ENCODE assay signal across 5 worm cellular contexts in genomic region chrIV:5088814-5089322, ce11.
TF ChIP-seq lines count a peak whose summit lies in the region.

Gene ivd-1, minus strand, starts transcription at chrIV:5088864.

TF ChIP-seq in whole organism, L1 larva, 84 proteins besides CTCF, POLR2A, EP300 and RAD21 (continues in another document):
- TF ChIP-seq efl-1 (optimal IDR thresholded peaks at IDR 0.05; lab: Kevin White, UChicago) (no peak), efl-1 (GFP tag; optimal IDR thresholded peaks at IDR 0.05 in 1 of 2; lab: Kevin White, UChicago) (peak in 1 of 2 experiments; percentile 85), nhr-11 (tag; optimal IDR thresholded peaks at IDR 0.05; lab: Kevin White, UChicago) (no peak), nhr-20 (tag; optimal IDR thresholded peaks at IDR 0.05; lab: Kevin White, UChicago) (peak; percentile 72), lin-35 (GFP tag; optimal IDR thresholded peaks at IDR 0.05; lab: Kevin White, UChicago) (peak in 1 of 2 experiments; percentile 39), pag-3 (tag; optimal IDR thresholded peaks at IDR 0.05; lab: Kevin White, UChicago; ENCODE audit: borderline replicate concordance, insufficient read depth) (no peak), snu-23 (GFP tag; optimal IDR thresholded peaks at IDR 0.05; lab: Kevin White, UChicago) (peak; percentile 31), mdl-1 (tag; optimal IDR thresholded peaks at IDR 0.05; lab: Kevin White, UChicago) (peak in 1 of 2 experiments; percentile 81), mep-1 (tag; optimal IDR thresholded peaks at IDR 0.05; lab: Kevin White, UChicago) (peak; percentile 18), lsy-2 (tag; optimal IDR thresholded peaks at IDR 0.05; lab: Kevin White, UChicago) (peak in 1 of 2 experiments; percentile 46), blmp-1 (tag; optimal IDR thresholded peaks at IDR 0.05; lab: Kevin White, UChicago) (peak; percentile 86), unc-98 (GFP tag; IDR thresholded peaks at IDR 0.05; lab: Robert Waterston, UW) (no peak), lir-3 (tag; optimal IDR thresholded peaks at IDR 0.05; lab: Kevin White, UChicago; ENCODE audit: poor library complexity) (peak; percentile 28), rnt-1 (tag; optimal IDR thresholded peaks at IDR 0.05; lab: Kevin White, UChicago) (peak; percentile 24), nhr-71 (tag; optimal IDR thresholded peaks at IDR 0.05; lab: Kevin White, UChicago) (peak; percentile 49), nhr-84 (tag; optimal IDR thresholded peaks at IDR 0.05; lab: Kevin White, UChicago) (no peak), fos-1 (tag; optimal IDR thresholded peaks at IDR 0.05; lab: Kevin White, UChicago) (no peak)

TF ChIP-seq in whole organism, L2 larva, 48 proteins besides CTCF, POLR2A, EP300 and RAD21 (continues in another document):
- TF ChIP-seq nhr-25 (tag; optimal IDR thresholded peaks at IDR 0.05; lab: Kevin White, UChicago) (no peak), lsy-2 (tag; optimal IDR thresholded peaks at IDR 0.05; lab: Kevin White, UChicago) (peak in 1 of 2 experiments; percentile 25), nhr-6 (tag; optimal IDR thresholded peaks at IDR 0.05; lab: Kevin White, UChicago) (no peak), nhr-237 (tag; optimal IDR thresholded peaks at IDR 0.05; lab: Kevin White, UChicago) (no peak), nhr-10 (tag; optimal IDR thresholded peaks at IDR 0.05; lab: Kevin White, UChicago) (no peak), nhr-12 (tag; optimal IDR thresholded peaks at IDR 0.05; lab: Kevin White, UChicago) (no peak), sma-3 (GFP tag; optimal IDR thresholded peaks at IDR 0.05; lab: Kevin White, UChicago) (no peak), C34F6.9 (tag; optimal IDR thresholded peaks at IDR 0.05; lab: Kevin White, UChicago) (peak; percentile 29), peb-1 (tag; optimal IDR thresholded peaks at IDR 0.05; lab: Kevin White, UChicago) (no peak), blmp-1 (tag; optimal IDR thresholded peaks at IDR 0.05; lab: Kevin White, UChicago; ENCODE audit: insufficient read depth) (peak; percentile 23), Y55F3AM.14 (GFP tag; optimal IDR thresholded peaks at IDR 0.05; lab: Kevin White, UChicago) (no peak), dmd-4 (tag; optimal IDR thresholded peaks at IDR 0.05; lab: Kevin White, UChicago) (no peak), snpc-4 (tag; optimal IDR thresholded peaks at IDR 0.05; lab: Kevin White, UChicago) (no peak), ama-1 (optimal IDR thresholded peaks at IDR 0.05; lab: Kevin White, UChicago) (no peak), lin-13 (GFP tag; optimal IDR thresholded peaks at IDR 0.05; lab: Kevin White, UChicago) (no peak), nhr-21 (tag; optimal IDR thresholded peaks at IDR 0.05; lab: Kevin White, UChicago) (no peak), sma-9 (GFP tag; optimal IDR thresholded peaks at IDR 0.05; lab: Kevin White, UChicago) (peak; percentile 34), sma-9 (tag; optimal IDR thresholded peaks at IDR 0.05; lab: Kevin White, UChicago) (no peak), R02D3.7 (tag; optimal IDR thresholded peaks at IDR 0.05; lab: Kevin White, UChicago) (no peak), sem-4 (tag; optimal IDR thresholded peaks at IDR 0.05; lab: Kevin White, UChicago) (no peak)

TF ChIP-seq in whole organism, L3 larva, 47 proteins besides CTCF, POLR2A, EP300 and RAD21:
- no peak for TF ChIP-seq R02D3.7 (tag; optimal IDR thresholded peaks at IDR 0.05; lab: Kevin White, UChicago)
- TF ChIP-seq lsy-12 (tag; optimal IDR thresholded peaks at IDR 0.05; lab: Kevin White, UChicago) = no peak
- TF ChIP-seq pha-4 (tag; optimal IDR thresholded peaks at IDR 0.05; lab: Kevin White, UChicago) = peak; percentile 75
- TF ChIP-seq nhr-237 (tag; optimal IDR thresholded peaks at IDR 0.05; lab: Kevin White, UChicago) = no peak
- peak; percentile 75 for TF ChIP-seq elt-2 (tag; optimal IDR thresholded peaks at IDR 0.05; lab: Kevin White, UChicago)
- peak; percentile 8 for TF ChIP-seq mdl-1 (tag; optimal IDR thresholded peaks at IDR 0.05; lab: Kevin White, UChicago)

TF ChIP-seq in whole organism, L4 larva, 104 proteins besides CTCF, POLR2A, EP300 and RAD21 (continues in another document):
- TF ChIP-seq F49E8.2 (tag; optimal IDR thresholded peaks at IDR 0.05; lab: Kevin White, UChicago; ENCODE audit: borderline replicate concordance) (no peak), lin-38 (GFP tag; IDR thresholded peaks at IDR 0.05; lab: Robert Waterston, UW) (no peak), spr-3 (GFP tag; optimal IDR thresholded peaks at IDR 0.05; lab: Kevin White, UChicago) (no peak), fkh-10 (GFP tag; optimal IDR thresholded peaks at IDR 0.05; lab: Kevin White, UChicago) (no peak), dmd-8 (GFP tag; IDR thresholded peaks at IDR 0.05; lab: Robert Waterston, UW) (no peak), lim-7 (GFP tag; IDR thresholded peaks at IDR 0.05; lab: Robert Waterston, UW) (no peak), F26F4.8 (GFP tag; conservative IDR thresholded peaks at IDR 0.05; lab: Robert Waterston, UW) (no peak), rbr-2 (tag; optimal IDR thresholded peaks at IDR 0.05; lab: Kevin White, UChicago) (no peak), unc-62 (GFP tag; optimal IDR thresholded peaks at IDR 0.05 in 1 of 2; lab: Kevin White, UChicago) (peak in 1 of 2 experiments; percentile 68), unc-62 (tag; optimal IDR thresholded peaks at IDR 0.05; lab: Kevin White, UChicago) (no peak), fos-1 (tag; optimal IDR thresholded peaks at IDR 0.05; lab: Kevin White, UChicago) (no peak), attf-4 (tag; optimal IDR thresholded peaks at IDR 0.05; lab: Kevin White, UChicago) (no peak), snpc-1.2 (GFP tag; IDR thresholded peaks at IDR 0.05; lab: Robert Waterston, UW) (0 out of 2 replicates have a peak, but pooled peaks have one; percentile 14), gei-8 (GFP tag; optimal IDR thresholded peaks at IDR 0.05; lab: Kevin White, UChicago) (no peak), zfp-3 (GFP tag; conservative IDR thresholded peaks at IDR 0.05; lab: Robert Waterston, UW) (no peak), dmd-6 (GFP tag; IDR thresholded peaks at IDR 0.05; lab: Robert Waterston, UW) (peak; percentile 83), ZK546.5 (tag; optimal IDR thresholded peaks at IDR 0.05; lab: Kevin White, UChicago) (no peak), lin-39 (tag; optimal IDR thresholded peaks at IDR 0.05; lab: Kevin White, UChicago) (no peak), ceh-32 (tag; optimal IDR thresholded peaks at IDR 0.05; lab: Kevin White, UChicago; ENCODE audit: poor library complexity) (no peak), T26A8.4 (GFP tag; IDR thresholded peaks at IDR 0.05; lab: Robert Waterston, UW) (no peak), F10B5.3 (tag; optimal IDR thresholded peaks at IDR 0.05; lab: Kevin White, UChicago) (no peak), egl-43 (GFP tag; IDR thresholded peaks at IDR 0.05; lab: Robert Waterston, UW) (no peak), vab-7 (GFP tag; IDR thresholded peaks at IDR 0.05; lab: Robert Waterston, UW) (no peak), lir-3 (tag; optimal IDR thresholded peaks at IDR 0.05; lab: Kevin White, UChicago) (no peak), dpl-1 (GFP tag; optimal IDR thresholded peaks at IDR 0.05; lab: Kevin White, UChicago) (no peak), tra-1 (GFP tag; IDR thresholded peaks at IDR 0.05; lab: Robert Waterston, UW) (no peak), lsy-2 (tag; optimal IDR thresholded peaks at IDR 0.05; lab: Kevin White, UChicago) (peak in 1 of 2 experiments; percentile 48), nhr-11 (tag; optimal IDR thresholded peaks at IDR 0.05; lab: Kevin White, UChicago) (no peak)

TF ChIP-seq in whole organism, young adult, 124 proteins besides CTCF, POLR2A, EP300 and RAD21 (continues in another document):
- no peak for TF ChIP-seq nhr-179 (tag; optimal IDR thresholded peaks at IDR 0.05; lab: Kevin White, UChicago)
- no peak for TF ChIP-seq cebp-1 (GFP tag; IDR thresholded peaks at IDR 0.05; lab: Robert Waterston, UW)
- peak; percentile 44 for TF ChIP-seq cebp-1 (tag; optimal IDR thresholded peaks at IDR 0.05; lab: Kevin White, UChicago)
- TF ChIP-seq egrh-3 (GFP tag; IDR thresholded peaks at IDR 0.05; lab: Robert Waterston, UW) = no peak
- TF ChIP-seq lsl-1 (GFP tag; optimal IDR thresholded peaks at IDR 0.05; lab: Kevin White, UChicago) = no peak
- TF ChIP-seq Y79H2A.3 (GFP tag; conservative IDR thresholded peaks at IDR 0.05; lab: Robert Waterston, UW) = no peak
- no peak for TF ChIP-seq F49E8.2 (tag; optimal IDR thresholded peaks at IDR 0.05; lab: Kevin White, UChicago; ENCODE audit: insufficient read depth)
- no peak for TF ChIP-seq nfyb-1 (GFP tag; IDR thresholded peaks at IDR 0.05; lab: Robert Waterston, UW)
- no peak for TF ChIP-seq chd-7 (tag; optimal IDR thresholded peaks at IDR 0.05; lab: Kevin White, UChicago)
- no peak for TF ChIP-seq snpc-4 (GFP tag; optimal IDR thresholded peaks at IDR 0.05; lab: Kevin White, UChicago)
- TF ChIP-seq snpc-4 (tag; optimal IDR thresholded peaks at IDR 0.05; lab: Kevin White, UChicago) = no peak
- 0 out of 2 replicates have a peak, but pooled peaks have one; percentile 22 for TF ChIP-seq mcd-1 (GFP tag; IDR thresholded peaks at IDR 0.05; lab: Robert Waterston, UW)
- no peak for TF ChIP-seq atf-7 (tag; optimal IDR thresholded peaks at IDR 0.05; lab: Kevin White, UChicago)
- peak; percentile 15 for TF ChIP-seq tbp1 (GFP tag; optimal IDR thresholded peaks at IDR 0.05; lab: Kevin White, UChicago)
- TF ChIP-seq sptf-2 (GFP tag; optimal IDR thresholded peaks at IDR 0.05; lab: Kevin White, UChicago) = no peak
- no peak for TF ChIP-seq nhr-90 (tag; optimal IDR thresholded peaks at IDR 0.05; lab: Kevin White, UChicago)
- TF ChIP-seq hrde-1 (tag; optimal IDR thresholded peaks at IDR 0.05; lab: Kevin White, UChicago; ENCODE audit: borderline replicate concordance) = no peak
- no peak for TF ChIP-seq dpff-1 (tag; optimal IDR thresholded peaks at IDR 0.05; lab: Kevin White, UChicago)
- TF ChIP-seq let-526 (GFP tag; IDR thresholded peaks at IDR 0.05; lab: Robert Waterston, UW) = no peak
- peak; percentile 85 for TF ChIP-seq nhr-80 (tag; optimal IDR thresholded peaks at IDR 0.05; lab: Kevin White, UChicago)
- TF ChIP-seq mxl-1 (tag; optimal IDR thresholded peaks at IDR 0.05; lab: Kevin White, UChicago) = no peak
- TF ChIP-seq let-607 (tag; optimal IDR thresholded peaks at IDR 0.05; lab: Kevin White, UChicago) = peak; percentile 91 to 92
- no peak for TF ChIP-seq F37B4.10 (GFP tag; IDR thresholded peaks at IDR 0.05; lab: Robert Waterston, UW)
- no peak for TF ChIP-seq xnd-1 (tag; optimal IDR thresholded peaks at IDR 0.05; lab: Kevin White, UChicago)
- TF ChIP-seq T07F8.4 (tag; optimal IDR thresholded peaks at IDR 0.05; lab: Kevin White, UChicago) = no peak
- no peak for TF ChIP-seq B0035.1 (tag; optimal IDR thresholded peaks at IDR 0.05; lab: Kevin White, UChicago)
- TF ChIP-seq repo-1 (tag; optimal IDR thresholded peaks at IDR 0.05; lab: Kevin White, UChicago) = no peak
- TF ChIP-seq egl-18 (GFP tag; IDR thresholded peaks at IDR 0.05; lab: Robert Waterston, UW) = no peak
- no peak for TF ChIP-seq ztf-22 (GFP tag; optimal IDR thresholded peaks at IDR 0.05; lab: Kevin White, UChicago)
- peak; percentile 19; the same call in 1 of the 2 replicates for TF ChIP-seq dox-1 (GFP tag; IDR thresholded peaks at IDR 0.05; lab: Robert Waterston, UW)
- no peak for TF ChIP-seq lin-26 (GFP tag; IDR thresholded peaks at IDR 0.05; lab: Robert Waterston, UW)
- TF ChIP-seq akir-1 (GFP tag; optimal IDR thresholded peaks at IDR 0.05; lab: Kevin White, UChicago) = no peak
